Fruit fly (Drosophila melanogaster) whole organism, embryonic: Measurements from ENCODE around the gene CG32642.

Source experiments
- Aef1 ChIP-seq: fragments of 200-800 bp; sonication (Bioruptor generic); IDR thresholded peaks from 3 replicates; pipeline ENCODE4 v1.3.6; 2022; ENCODE audit warnings: missing biosample characterization, missing genetic modification characterization
- Atf6 ChIP-seq: fragments of 200-800 bp; sonication (Bioruptor generic); IDR thresholded peaks from 2 replicates; pipeline ENCODE4 v1.3.6; 2022; ENCODE audit warnings: missing biosample characterization, missing genetic modification characterization
- CG10366 ChIP-seq: fragments of 200-800 bp; sonication (Bioruptor generic); IDR thresholded peaks from 2 replicates; pipeline ENCODE4 v1.3.6; 2022; ENCODE audit warnings: missing biosample characterization, missing genetic modification characterization
- CG10431 ChIP-seq: fragments of 200-800 bp; sonication (Bioruptor generic); optimal IDR thresholded peaks from 3 replicates; lab custom pipeline; 2018; ENCODE audit warnings: missing biosample characterization, mild to moderate bottlenecking, missing genetic modification characterization
- CG11504 ChIP-seq: fragments of 200-800 bp; sonication (Bioruptor generic); optimal IDR thresholded peaks from 3 replicates; lab custom pipeline; 2019; ENCODE audit warnings: missing biosample characterization, mild to moderate bottlenecking, missing genetic modification characterization, moderate library complexity
- CG11696 ChIP-seq: fragments of 200-800 bp; sonication (Bioruptor generic); IDR thresholded peaks from 2 replicates; pipeline ENCODE4 v1.3.6; 2022; ENCODE audit warnings: missing biosample characterization, missing genetic modification characterization
- CG12299 ChIP-seq: fragments of 200-800 bp; sonication (Bioruptor generic); optimal IDR thresholded peaks from 2 replicates; lab custom pipeline; 2018; ENCODE audit warnings: missing biosample characterization, mild to moderate bottlenecking, missing genetic modification characterization
- CG13123 ChIP-seq: fragments of 200-800 bp; sonication (Bioruptor generic); optimal IDR thresholded peaks from 2 replicates; lab custom pipeline; 2016; ENCODE audit warnings: missing biosample characterization, missing genetic modification characterization
- CG13287 ChIP-seq: fragments of 200-800 bp; sonication (Bioruptor generic); IDR thresholded peaks from 2 replicates; pipeline ENCODE4 v1.3.6; 2022; ENCODE audit warnings: missing biosample characterization, missing genetic modification characterization; ENCODE audit not compliant: partially characterized antibody
- CG14710 ChIP-seq: fragments of 200-800 bp; sonication (Bioruptor generic); optimal IDR thresholded peaks from 3 replicates; lab custom pipeline; 2019; ENCODE audit warnings: missing biosample characterization, mild to moderate bottlenecking, missing genetic modification characterization, moderate library complexity
- CG15479 ChIP-seq: fragments of 200-800 bp; sonication (Bioruptor generic); optimal IDR thresholded peaks from 3 replicates; lab custom pipeline; 2019; ENCODE audit warnings: missing biosample characterization, mild to moderate bottlenecking, missing genetic modification characterization, moderate library complexity
- CG15514 ChIP-seq: fragments of 200-800 bp; sonication (Bioruptor generic); optimal IDR thresholded peaks from 3 replicates; lab custom pipeline; 2017; ENCODE audit warnings: missing biosample characterization, missing genetic modification characterization, mild to moderate bottlenecking, moderate library complexity, missing genetic modification reagents
- CG1602 ChIP-seq: fragments of 200-800 bp; sonication (Bioruptor generic); optimal IDR thresholded peaks from 3 replicates; lab custom pipeline; 2016; ENCODE audit warnings: missing biosample characterization, missing genetic modification characterization
- CG16815 ChIP-seq: fragments of 200-800 bp; sonication (Bioruptor generic); optimal IDR thresholded peaks from 3 replicates; lab custom pipeline; 2017; ENCODE audit warnings: missing biosample characterization, mild to moderate bottlenecking, missing genetic modification characterization
- CG18476 ChIP-seq: fragments of 200-800 bp; sonication (Bioruptor generic); optimal IDR thresholded peaks from 2 replicates; lab custom pipeline; 2016; ENCODE audit warnings: missing biosample characterization, mild to moderate bottlenecking, missing genetic modification characterization
- CG18599 ChIP-seq: fragments of 200-800 bp; sonication (Bioruptor generic); optimal IDR thresholded peaks from 3 replicates; lab custom pipeline; 2017; ENCODE audit warnings: missing biosample characterization, missing genetic modification characterization, mild to moderate bottlenecking, moderate library complexity, missing genetic modification reagents
- CG18764 ChIP-seq: fragments of 200-800 bp; sonication (Bioruptor generic); optimal IDR thresholded peaks from 3 replicates; lab custom pipeline; 2016; ENCODE audit warnings: missing biosample characterization, missing genetic modification characterization
- CG30403 ChIP-seq: fragments of 200-800 bp; sonication (Bioruptor generic); optimal IDR thresholded peaks from 3 replicates; lab custom pipeline; 2016; ENCODE audit warnings: missing biosample characterization, missing genetic modification characterization
- CG4328 ChIP-seq: fragments of 200-800 bp; sonication (Bioruptor generic); optimal IDR thresholded peaks from 3 replicates; lab custom pipeline; 2017; ENCODE audit warnings: missing biosample characterization, missing genetic modification reagents, missing genetic modification characterization
- CG4617 ChIP-seq: fragments of 200-800 bp; sonication (Bioruptor generic); optimal IDR thresholded peaks from 3 replicates; lab custom pipeline; 2016; ENCODE audit warnings: missing biosample characterization, missing genetic modification characterization, borderline replicate concordance
- CG4707 ChIP-seq: fragments of 200-800 bp; sonication (Bioruptor generic); optimal IDR thresholded peaks from 2 replicates; lab custom pipeline; 2018; ENCODE audit warnings: missing biosample characterization, mild to moderate bottlenecking, missing genetic modification characterization, moderate library complexity
- CG4854 ChIP-seq: fragments of 200-800 bp; sonication (Bioruptor generic); optimal IDR thresholded peaks from 2 replicates; lab custom pipeline; 2016; ENCODE audit warnings: missing biosample characterization, missing genetic modification characterization, inconsistent platforms
- Camta ChIP-seq: fragments of 200-800 bp; sonication (Bioruptor generic); optimal IDR thresholded peaks from 2 replicates; lab custom pipeline; 2016; ENCODE audit warnings: missing biosample characterization, missing genetic modification characterization
- Drgx ChIP-seq: fragments of 200-800 bp; sonication (Bioruptor generic); IDR thresholded peaks from 2 replicates; pipeline ENCODE4 v1.3.6; 2022; ENCODE audit warnings: missing biosample characterization, missing genetic modification characterization
- Eip74EF ChIP-seq, 2 experiments: fragments of 200-800 bp in 1 of 2; fragments of >200 bp in 1 of 2; sonication (Bioruptor generic) in 1 of 2; optimal IDR thresholded peaks; 2 replicates each; lab custom pipeline; 2017 to 2019; ENCODE audit warnings: missing biosample characterization in 2 of 2, missing genetic modification characterization in 2 of 2, mild to moderate bottlenecking in 1 of 2, moderate library complexity in 1 of 2
- Elba2 ChIP-seq: fragments of 200-800 bp; sonication (Bioruptor generic); optimal IDR thresholded peaks from 3 replicates; lab custom pipeline; 2016; ENCODE audit warnings: missing biosample characterization, missing genetic modification characterization
- Ets65A ChIP-seq: fragments of 200-800 bp; sonication (Bioruptor generic); peaks from one replicate; lab custom pipeline; 2016; ENCODE audit warnings: missing biosample characterization, missing genetic modification characterization
- Fer2 ChIP-seq: fragments of 200-800 bp; sonication (Bioruptor generic); optimal IDR thresholded peaks from 2 replicates; lab custom pipeline; 2018; ENCODE audit warnings: missing biosample characterization, mild to moderate bottlenecking, missing genetic modification characterization, moderate library complexity
- Hr3 ChIP-seq: fragments of 200-800 bp; sonication (Bioruptor generic); optimal IDR thresholded peaks from 3 replicates; lab custom pipeline; 2016; ENCODE audit warnings: missing biosample characterization, missing genetic modification characterization
- MBD-R2 ChIP-seq: fragments of 200-800 bp; sonication (Bioruptor generic); IDR thresholded peaks from 2 replicates; pipeline ENCODE4 v1.3.6; 2022; ENCODE audit warnings: missing biosample characterization, missing genetic modification characterization
- Mrtf ChIP-seq: fragments of 200-800 bp; sonication (Bioruptor generic); IDR thresholded peaks from 3 replicates; pipeline ENCODE4 v1.3.6; 2022; ENCODE audit warnings: missing biosample characterization, missing genetic modification characterization
- Neu2 ChIP-seq: fragments of 200-800 bp; sonication (Bioruptor generic); optimal IDR thresholded peaks from 3 replicates; lab custom pipeline; 2016; ENCODE audit warnings: missing biosample characterization, missing genetic modification characterization, borderline replicate concordance
- Opbp ChIP-seq: fragments of 200-800 bp; sonication (Bioruptor generic); IDR thresholded peaks from 3 replicates; pipeline ENCODE4 v1.3.6; 2022; ENCODE audit warnings: missing biosample characterization, missing genetic modification characterization; ENCODE audit not compliant: partially characterized antibody
- Side ChIP-seq: fragments of 200-800 bp; sonication (Bioruptor generic); optimal IDR thresholded peaks from 2 replicates; lab custom pipeline; 2016; ENCODE audit warnings: missing biosample characterization, missing genetic modification characterization
- Sin3A ChIP-seq: fragments of >200 bp; optimal IDR thresholded peaks from 2 replicates; lab custom pipeline; 2018
- Spps ChIP-seq: fragments of 200-800 bp; sonication (Bioruptor generic); optimal IDR thresholded peaks from 2 replicates; lab custom pipeline; 2018; ENCODE audit warnings: missing biosample characterization, mild to moderate bottlenecking, missing genetic modification characterization
- ase ChIP-seq: fragments of 200-800 bp; sonication (Bioruptor generic); IDR thresholded peaks from 3 replicates; pipeline ENCODE4 v1.3.6; 2022; ENCODE audit warnings: missing biosample characterization, missing genetic modification characterization
- ash1 ChIP-seq: fragments of 200-800 bp; sonication (Bioruptor generic); optimal IDR thresholded peaks from 2 replicates; lab custom pipeline; 2018; ENCODE audit warnings: missing biosample characterization, mild to moderate bottlenecking, missing genetic modification characterization
- chm ChIP-seq: fragments of 200-800 bp; sonication (Bioruptor generic); IDR thresholded peaks from 2 replicates; pipeline ENCODE4 v1.3.6; 2022; ENCODE audit warnings: missing biosample characterization, missing genetic modification characterization
- cwo ChIP-seq: fragments of 200-800 bp; sonication (Bioruptor generic); optimal IDR thresholded peaks from 3 replicates; lab custom pipeline; 2017; ENCODE audit warnings: missing biosample characterization, missing genetic modification characterization, mild to moderate bottlenecking, moderate library complexity, missing genetic modification reagents
- dpn ChIP-seq, 2 experiments: fragments of 200-800 bp; sonication (Bioruptor generic); optimal IDR thresholded peaks; 3 replicates each; lab custom pipeline; 2016; ENCODE audit warnings: missing biosample characterization in 2 of 2, missing genetic modification characterization in 2 of 2
- klu ChIP-seq: fragments of 200-800 bp; sonication (Bioruptor generic); IDR thresholded peaks from 2 replicates; pipeline ENCODE4 v1.3.6; 2022; ENCODE audit warnings: missing biosample characterization, missing genetic modification characterization
- lilli ChIP-seq: fragments of 200-800 bp; sonication (Bioruptor generic); optimal IDR thresholded peaks from 3 replicates; lab custom pipeline; 2016; ENCODE audit warnings: missing biosample characterization, missing genetic modification characterization
- mirr ChIP-seq: fragments of 200-800 bp; sonication (Bioruptor generic); optimal IDR thresholded peaks from 3 replicates; lab custom pipeline; 2018; ENCODE audit warnings: missing biosample characterization, mild to moderate bottlenecking, missing genetic modification characterization
- odd ChIP-seq: fragments of 200-800 bp; sonication (Bioruptor generic); optimal IDR thresholded peaks from 2 replicates; lab custom pipeline; 2017; ENCODE audit warnings: missing biosample characterization, mild to moderate bottlenecking, missing genetic modification characterization
- otp ChIP-seq: fragments of 200-800 bp; sonication (Bioruptor generic); IDR thresholded peaks from 3 replicates; pipeline ENCODE4, ENCODE4 v1.3.6; 2022; ENCODE audit warnings: missing biosample characterization, missing genetic modification characterization
- p53 ChIP-seq: fragments of 200-800 bp; sonication (Bioruptor generic); optimal IDR thresholded peaks from 2 replicates; lab custom pipeline; 2016; ENCODE audit warnings: missing biosample characterization, missing genetic modification characterization
- pb ChIP-seq: fragments of 200-800 bp; sonication (Bioruptor generic); optimal IDR thresholded peaks from 3 replicates; lab custom pipeline; 2016; ENCODE audit warnings: missing biosample characterization, missing genetic modification characterization
- tll ChIP-seq, 2 experiments: fragments of 200-800 bp in 1 of 2; fragments of >200 bp in 1 of 2; sonication (Bioruptor generic) in 1 of 2; optimal IDR thresholded peaks; 2 replicates each; lab custom pipeline; 2017 to 2019; ENCODE audit warnings: missing biosample characterization in 2 of 2, missing genetic modification characterization in 2 of 2, mild to moderate bottlenecking in 1 of 2, moderate library complexity in 1 of 2

The CG32642 gene

dm6 chrX:12909577-12910426 is 49.2 kb upstream of the CG32642 start, which contains the start of the genes Brms1 and CG4645 (continued):
- TF ChIP-seq CG4328, result peak; percentile 63
- no peak for TF ChIP-seq klu
- peak; percentile 63 for TF ChIP-seq lilli (GFP tag; lab: Kevin White, UChicago)
- TF ChIP-seq Hr3, result peak; percentile 58
- no peak for TF ChIP-seq Neu2
- TF ChIP-seq CG18599 (GFP tag; lab: Kevin White, UChicago), result peak; percentile 32
- TF ChIP-seq CG13123 (GFP tag; lab: Kevin White, UChicago), result peak; percentile 21
- peak; percentile 35 for TF ChIP-seq MBD-R2
- peak; percentile 67 for TF ChIP-seq CG14710 (tag; lab: Kevin White, UChicago)
- TF ChIP-seq ash1 (GFP tag; lab: Kevin White, UChicago), result no peak
- peak; percentile 20 for TF ChIP-seq CG18764
- TF ChIP-seq CG4617 (GFP tag; lab: Kevin White, UChicago), result no peak
- TF ChIP-seq CG16815, result peak; percentile 67
- TF ChIP-seq Opbp (GFP tag; lab: Robert Waterston, UW), result 0 out of 3 replicates have a peak, but pooled peaks have one; percentile 8
- TF ChIP-seq CG4707 (GFP tag; lab: Kevin White, UChicago), result no peak
- no peak for TF ChIP-seq CG12299
- no peak for TF ChIP-seq ase
- TF ChIP-seq CG18476, result no peak
- peak; percentile 92 for TF ChIP-seq Ets65A (GFP tag; lab: Kevin White, UChicago)
- no peak for TF ChIP-seq chm (GFP tag; lab: Robert Waterston, UW)
- TF ChIP-seq CG15479 (GFP tag; lab: Kevin White, UChicago), result no peak
- TF ChIP-seq Aef1 (GFP tag; lab: Robert Waterston, UW), result peak; percentile 25; the same call in 2 of the 3 replicates
- TF ChIP-seq Spps (tag; lab: Kevin White, UChicago), result no peak
- peak; percentile 47 for TF ChIP-seq Sin3A (lab: Kevin White, UChicago)
- TF ChIP-seq otp (GFP tag; lab: Robert Waterston, UW), result no peak
- no peak for TF ChIP-seq pb (GFP tag; lab: Kevin White, UChicago)
- TF ChIP-seq CG11504, result peak; percentile 63
- TF ChIP-seq Drgx, result no peak
- TF ChIP-seq dpn (GFP tag; optimal IDR thresholded peaks at IDR 0.05; lab: Kevin White, UChicago), result peak; percentile 1 to 55
- TF ChIP-seq Eip74EF (GFP tag; optimal IDR thresholded peaks at IDR 0.05; lab: Kevin White, UChicago), result no peak
- TF ChIP-seq CG10431 (GFP tag; lab: Kevin White, UChicago), result no peak
- TF ChIP-seq odd (GFP tag; lab: Kevin White, UChicago), result no peak
- no peak for TF ChIP-seq Camta (GFP tag; lab: Kevin White, UChicago)
- no peak for TF ChIP-seq p53
- TF ChIP-seq tll (GFP tag; optimal IDR thresholded peaks at IDR 0.05; lab: Kevin White, UChicago), result peak in 1 of 2 experiments; percentile 19
- TF ChIP-seq CG4854 (GFP tag; lab: Kevin White, UChicago), result no peak
- TF ChIP-seq CG30403 (GFP tag; lab: Kevin White, UChicago), result peak; percentile 79
- TF ChIP-seq CG15514 (GFP tag; lab: Kevin White, UChicago), result peak; percentile 77
- TF ChIP-seq CG11696, result no peak
- TF ChIP-seq mirr (GFP tag; lab: Kevin White, UChicago), result no peak
- TF ChIP-seq Elba2 (GFP tag; lab: Kevin White, UChicago), result no peak
- no peak; the same call in 2 of the 3 replicates for TF ChIP-seq Mrtf
- TF ChIP-seq CG10366 (GFP tag; lab: Robert Waterston, UW), result peak; percentile 16; the same call in 1 of the 2 replicates
- TF ChIP-seq CG1602 (GFP tag; lab: Kevin White, UChicago), result peak; percentile 62
- TF ChIP-seq CG13287, result peak; percentile 29
- TF ChIP-seq cwo (GFP tag; lab: Kevin White, UChicago), result no peak
- no peak for TF ChIP-seq Atf6 (GFP tag; lab: Robert Waterston, UW)
- TF ChIP-seq Side (GFP tag; lab: Kevin White, UChicago), result no peak
- peak; percentile 23 for TF ChIP-seq Fer2 (tag; lab: Kevin White, UChicago)
